Worm (Caenorhabditis elegans) whole organism, young adult: ENCODE results near the gene rnp-2.

Source experiments
- C17E4.6 ChIP-seq: fragments of 200-800 bp; sonication (Bioruptor generic); IDR thresholded peaks from 2 replicates; pipeline ENCODE4 v1.3.6; 2022; ENCODE audit warnings: missing genetic modification reagents, missing genetic modification characterization, missing compliant biosample characterization
- F22D6.2 ChIP-seq: sonication (generic microtip); optimal IDR thresholded peaks from 2 replicates; lab custom pipeline; 2016; ENCODE audit warnings: mild to moderate bottlenecking, missing genetic modification characterization, missing compliant biosample characterization
- atf-7 ChIP-seq: sonication (generic microtip); optimal IDR thresholded peaks from 2 replicates; lab custom pipeline; 2017; ENCODE audit warnings: mild to moderate bottlenecking, missing genetic modification characterization, missing compliant biosample characterization
- him-1 ChIP-seq: sonication (generic microtip); optimal IDR thresholded peaks from 2 replicates; lab custom pipeline; 2016; ENCODE audit warnings: missing genotype, missing genetic modification reagents, missing genetic modification characterization, missing compliant biosample characterization
- mxl-1 ChIP-seq: sonication (generic microtip); optimal IDR thresholded peaks from 2 replicates; lab custom pipeline; 2016; ENCODE audit warnings: missing genetic modification characterization, missing compliant biosample characterization
- nhr-80 ChIP-seq: sonication (generic microtip); optimal IDR thresholded peaks from 2 replicates; lab custom pipeline; 2016; ENCODE audit warnings: missing genetic modification characterization, missing compliant biosample characterization
- pha-4 ChIP-seq: fragments of 150-350 bp; sonication (generic microtip); optimal IDR thresholded peaks from 2 replicates; lab custom pipeline; 2014; ENCODE audit warnings: missing biosample characterization, missing genetic modification reagents, missing genetic modification characterization
- rec-8 ChIP-seq, 2 experiments: sonication (generic microtip); optimal IDR thresholded peaks; 2 replicates each; lab custom pipeline; 2016; ENCODE audit warnings: mild to moderate bottlenecking in 2 of 2, missing genetic modification characterization in 2 of 2, missing genetic modification reagents in 2 of 2, missing genotype in 2 of 2, missing biosample characterization in 1 of 2, missing compliant biosample characterization in 1 of 2, moderate library complexity in 1 of 2
- sptf-2 ChIP-seq: fragments of 200-800 bp; sonication (Bioruptor generic); optimal IDR thresholded peaks from 2 replicates; lab custom pipeline; 2018; ENCODE audit warnings: mild to moderate bottlenecking, missing genetic modification characterization, missing compliant biosample characterization

- TF ChIP-seq him-1 (tag; lab: Kevin White, UChicago): no peak
- no peak for TF ChIP-seq rec-8 (tag; optimal IDR thresholded peaks at IDR 0.05; lab: Kevin White, UChicago)
- no peak for TF ChIP-seq atf-7
- no peak for TF ChIP-seq mxl-1 (tag; lab: Kevin White, UChicago)
- TF ChIP-seq nhr-80: no peak
- no peak for TF ChIP-seq F22D6.2 (tag; lab: Kevin White, UChicago)
- TF ChIP-seq sptf-2: no peak
- TF ChIP-seq pha-4: no peak
- TF ChIP-seq C17E4.6 (GFP tag; lab: Robert Waterston, UW): no peak
Observed at ce11 chrIV:4210868-4211267, 39.0 kb downstream of the rnp-2 start.
